Fruit fly (Drosophila melanogaster) ovary, adult (tissue): ENCODE results near the gene Remo.

Source experiments
- CG17801 ChIP-seq: fragments of 200-800 bp; optimal IDR thresholded peaks from 2 replicates; lab custom pipeline; 2019; ENCODE audit warnings: missing biosample characterization, mild to moderate bottlenecking, missing genetic modification characterization, moderate library complexity; ENCODE audit not compliant: partially characterized antibody

The Remo gene

DNA sequence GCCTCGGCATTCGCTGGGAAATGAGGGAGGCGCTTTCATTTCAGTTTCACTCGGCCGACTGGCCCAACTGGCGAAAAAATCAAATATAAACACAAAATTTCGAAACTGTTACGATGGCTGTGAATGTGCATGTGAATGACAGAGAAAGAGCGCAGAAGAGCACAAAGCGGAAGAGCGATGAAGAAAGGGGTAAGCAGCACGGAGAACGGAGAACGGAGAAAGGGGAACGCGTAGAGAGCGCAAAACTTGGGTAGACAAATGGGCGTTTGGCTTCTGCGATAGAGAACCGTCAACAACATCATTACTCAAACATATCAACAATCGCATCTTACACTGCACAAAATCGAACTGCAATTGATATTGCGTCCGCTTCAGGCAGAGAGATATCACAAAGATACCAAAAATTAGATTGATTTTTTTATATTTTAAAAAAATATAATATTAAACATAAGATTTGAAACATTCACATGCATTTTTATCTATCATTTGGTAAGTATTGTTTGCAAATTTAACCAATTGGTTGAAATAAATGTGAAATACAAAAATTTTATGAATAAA is 15.1 kb upstream of the Remo start:
- TF ChIP-seq CG17801 (GFP tag; lab: Kevin White, UChicago) = no peak

dm6 chrX:13273417-13273816 is 14.4 kb upstream of the Remo start:
- no peak for TF ChIP-seq CG17801 (GFP tag; lab: Kevin White, UChicago)

DNA sequence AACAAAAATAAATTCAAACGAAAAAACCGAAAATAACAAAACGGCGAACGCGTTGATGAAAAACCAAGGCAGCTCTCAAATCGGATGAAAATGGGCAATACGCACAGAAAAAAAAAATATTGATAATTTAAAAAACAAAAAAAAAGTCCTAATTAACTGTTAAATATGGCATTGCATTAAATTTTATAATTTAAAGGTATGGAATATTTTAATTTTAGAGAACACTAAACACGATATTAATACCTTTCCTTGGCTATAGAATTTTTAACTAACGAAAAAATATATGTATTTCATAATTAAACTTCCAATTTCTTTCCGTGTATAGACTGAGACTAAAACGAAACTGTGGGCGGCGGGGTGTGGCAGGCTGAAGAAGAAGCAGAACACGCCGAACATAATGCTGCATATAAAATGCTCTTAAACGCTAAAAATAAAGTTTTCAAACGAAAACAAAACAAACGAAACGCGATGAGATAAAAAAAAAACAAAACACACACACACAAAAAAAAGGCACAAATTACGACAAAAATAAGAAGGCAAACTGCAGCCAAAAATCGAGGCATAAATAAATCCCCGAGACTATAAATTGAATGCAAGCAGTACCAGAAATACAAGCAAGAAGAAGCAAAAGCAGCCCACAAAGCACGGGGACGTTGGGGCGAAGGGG is 13.3 kb upstream of the Remo start:
- TF ChIP-seq CG17801 (GFP tag; lab: Kevin White, UChicago) = no peak

- TF ChIP-seq CG17801 (GFP tag; lab: Kevin White, UChicago) = peak; percentile 33
Measured at dm6 chrX:13275139-13275538, 12.7 kb upstream of the Remo start.

DNA sequence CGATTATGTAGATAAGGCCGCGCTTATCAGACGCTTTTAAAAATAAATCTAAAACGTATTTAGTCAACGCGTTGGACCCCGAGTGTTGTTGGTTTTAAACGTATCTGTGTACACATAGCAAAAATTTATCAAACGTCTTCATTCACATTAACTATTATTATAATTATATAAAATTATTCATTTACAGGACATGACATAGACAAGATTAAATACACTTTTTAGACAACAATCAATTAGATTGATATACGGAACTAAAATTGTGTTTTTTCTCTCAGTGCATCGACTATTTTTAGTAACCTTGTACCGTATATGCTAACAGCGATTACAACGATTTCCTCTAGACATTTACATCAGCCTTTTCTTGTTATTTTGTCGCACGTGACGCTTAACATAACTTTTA is 11.1 kb upstream of the Remo start:
- TF ChIP-seq CG17801 (GFP tag; lab: Kevin White, UChicago) = peak; percentile 87

dm6 chrX:13277148-13277547 is 10.7 kb upstream of the Remo start:
- TF ChIP-seq CG17801 (GFP tag; lab: Kevin White, UChicago) = no peak

- TF ChIP-seq CG17801 (GFP tag; lab: Kevin White, UChicago) = peak; percentile 85
Measured at dm6 chrX:13277580-13278467, 10.0 kb upstream of the Remo start.

- no peak for TF ChIP-seq CG17801 (GFP tag; lab: Kevin White, UChicago)
Measured at dm6 chrX:13278468-13278982, 9.3 kb upstream of the Remo start.

DNA sequence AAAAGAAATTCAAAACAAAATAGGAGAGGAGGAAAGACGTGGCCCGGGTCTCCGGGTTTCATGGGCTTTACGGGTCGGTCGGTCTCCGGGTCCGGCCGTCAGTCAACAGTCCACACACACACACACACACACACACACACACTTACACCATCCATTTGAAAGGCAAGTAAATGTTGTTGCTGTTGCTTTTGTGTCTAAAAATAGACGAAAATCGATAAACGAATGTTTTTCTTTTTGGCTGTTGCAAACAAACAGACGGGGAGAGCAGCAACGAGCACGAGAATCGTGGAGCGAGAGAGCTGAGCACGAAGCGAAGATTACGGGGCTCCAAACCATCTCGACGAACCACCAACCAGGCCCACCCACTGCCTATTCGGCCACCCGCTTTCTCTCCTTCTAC is 7.6 kb upstream of the Remo start:
- TF ChIP-seq CG17801 (GFP tag; lab: Kevin White, UChicago) = no peak

dm6 chrX:13280738-13281137 is 7.1 kb upstream of the Remo start:
- TF ChIP-seq CG17801 (GFP tag; lab: Kevin White, UChicago) = no peak

dm6 chrX:13281244-13281877 is 6.5 kb upstream of the Remo start:
- no peak for TF ChIP-seq CG17801 (GFP tag; lab: Kevin White, UChicago)

- no peak for TF ChIP-seq CG17801 (GFP tag; lab: Kevin White, UChicago)
Measured at dm6 chrX:13282717-13283116, 5.1 kb upstream of the Remo start.

DNA sequence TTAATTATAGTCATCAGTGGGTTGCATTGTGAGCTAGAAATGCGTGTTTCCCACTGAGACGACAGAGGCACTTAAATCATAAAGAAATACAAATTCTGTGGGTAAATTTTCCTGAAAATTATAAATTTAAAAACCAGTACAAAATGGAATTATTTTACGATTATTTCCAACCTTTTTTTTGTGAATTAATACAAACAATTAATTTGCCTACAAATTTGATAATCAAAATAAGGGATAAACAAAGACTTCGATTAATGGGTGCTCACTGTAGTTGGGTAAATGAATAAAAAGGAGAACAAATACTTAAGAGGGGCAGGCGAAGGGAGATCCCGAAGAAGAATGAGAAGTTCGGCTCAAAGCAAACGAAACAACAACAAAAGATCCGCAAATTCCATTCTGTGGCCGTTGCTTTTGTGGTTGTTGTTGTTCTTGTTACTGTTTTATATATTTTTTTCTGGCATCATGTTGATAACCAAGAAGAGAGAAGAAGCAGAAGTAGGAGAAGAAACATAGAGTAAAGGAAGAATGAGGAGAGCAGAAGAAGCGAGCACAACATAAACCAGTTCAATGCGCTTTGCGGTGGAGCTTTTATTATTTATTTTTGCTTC is 3.8 kb upstream of the Remo start:
- no peak for TF ChIP-seq CG17801 (GFP tag; lab: Kevin White, UChicago)

DNA sequence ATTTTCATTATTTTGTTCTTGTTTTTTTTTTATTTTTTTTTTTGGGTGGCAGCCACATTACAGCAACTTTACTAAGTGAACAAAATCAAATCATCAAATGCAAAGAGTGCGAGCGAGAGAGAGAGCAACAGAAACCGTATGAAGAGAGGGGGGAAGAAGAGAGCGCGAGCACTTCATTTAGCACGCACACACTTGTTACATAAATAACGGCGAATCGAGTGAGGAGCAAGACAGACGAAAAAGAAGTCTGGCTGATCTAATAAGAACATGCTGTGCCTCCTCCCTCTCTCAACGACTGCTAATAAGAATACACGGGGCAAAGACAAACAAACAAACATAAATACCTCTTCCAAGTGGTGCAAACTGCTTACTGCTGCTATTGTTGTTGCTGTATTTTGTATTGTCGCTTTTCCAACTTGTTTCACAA is 3.3 kb upstream of the Remo start:
- no peak for TF ChIP-seq CG17801 (GFP tag; lab: Kevin White, UChicago)
